Fruit fly (Drosophila melanogaster) whole organism, embryonic: ENCODE results near the gene ND-13A.
A peak's percentile ranks its signal among the peaks of the same experiment; 100 is the strongest.

Experiments
- BEAF-32 ChIP-seq: fragments of 200-800 bp; sonication (Bioruptor generic); optimal IDR thresholded peaks from 3 replicates; lab custom pipeline; 2017; ENCODE audit warnings: missing biosample characterization, missing genetic modification characterization, mild to moderate bottlenecking, moderate library complexity, missing genetic modification reagents
- CG11085 ChIP-seq: fragments of 200-800 bp; sonication (Bioruptor generic); IDR thresholded peaks from 2 replicates; pipeline ENCODE4 v1.3.6; 2022; ENCODE audit warnings: missing biosample characterization, missing genetic modification characterization
- CG12236 ChIP-seq: fragments of 200-800 bp; sonication (Bioruptor generic); optimal IDR thresholded peaks from 2 replicates; lab custom pipeline; 2016; ENCODE audit warnings: missing biosample characterization, missing genetic modification characterization
- CG12659 ChIP-seq: fragments of 200-800 bp; sonication (Bioruptor generic); optimal IDR thresholded peaks from 3 replicates; lab custom pipeline; 2017; ENCODE audit warnings: mild to moderate bottlenecking, missing biosample characterization, missing genetic modification reagents, missing genetic modification characterization
- CG15514 ChIP-seq: fragments of 200-800 bp; sonication (Bioruptor generic); optimal IDR thresholded peaks from 3 replicates; lab custom pipeline; 2017; ENCODE audit warnings: missing biosample characterization, missing genetic modification characterization, mild to moderate bottlenecking, moderate library complexity, missing genetic modification reagents
- CG15696 ChIP-seq: fragments of 200-800 bp; sonication (Bioruptor generic); optimal IDR thresholded peaks from 2 replicates; lab custom pipeline; 2019; ENCODE audit warnings: missing biosample characterization, mild to moderate bottlenecking, missing genetic modification characterization, moderate library complexity
- CG16779 ChIP-seq: fragments of 200-800 bp; sonication (Bioruptor generic); IDR thresholded peaks from 2 replicates; pipeline ENCODE4 v1.3.6; 2022; ENCODE audit warnings: missing biosample characterization, missing genetic modification characterization
- CG17328 ChIP-seq: fragments of 200-800 bp; sonication (Bioruptor generic); IDR thresholded peaks from 2 replicates; pipeline ENCODE4 v1.3.6; 2022; ENCODE audit warnings: missing biosample characterization, missing genetic modification characterization
- CG17568 ChIP-seq: fragments of 200-800 bp; sonication (Bioruptor generic); optimal IDR thresholded peaks from 2 replicates; lab custom pipeline; 2018; ENCODE audit warnings: missing biosample characterization, mild to moderate bottlenecking, missing genetic modification characterization, moderate library complexity
- CG18476 ChIP-seq: fragments of 200-800 bp; sonication (Bioruptor generic); optimal IDR thresholded peaks from 2 replicates; lab custom pipeline; 2016; ENCODE audit warnings: missing biosample characterization, mild to moderate bottlenecking, missing genetic modification characterization
- CG2129 ChIP-seq: fragments of 200-800 bp; sonication (Bioruptor generic); IDR thresholded peaks from 2 replicates; pipeline ENCODE4 v1.3.6; 2022; ENCODE audit warnings: missing biosample characterization, missing genetic modification characterization; ENCODE audit not compliant: partially characterized antibody
- CG2712 ChIP-seq: fragments of 200-800 bp; optimal IDR thresholded peaks from 3 replicates; lab custom pipeline; 2019; ENCODE audit warnings: missing biosample characterization, mild to moderate bottlenecking, missing genetic modification characterization, moderate library complexity
- CG3838 ChIP-seq: fragments of 200-800 bp; sonication (Bioruptor generic); optimal IDR thresholded peaks from 3 replicates; lab custom pipeline; 2016; ENCODE audit warnings: missing biosample characterization, missing genetic modification characterization
- CG5180 ChIP-seq: fragments of 200-800 bp; sonication (Bioruptor generic); optimal IDR thresholded peaks from 3 replicates; lab custom pipeline; 2017; ENCODE audit warnings: missing biosample characterization, missing genetic modification characterization, mild to moderate bottlenecking, moderate library complexity, missing genetic modification reagents
- CG6254 ChIP-seq: fragments of 200-800 bp; sonication (Bioruptor generic); optimal IDR thresholded peaks from 3 replicates; lab custom pipeline; 2017; ENCODE audit warnings: mild to moderate bottlenecking, missing biosample characterization, missing genetic modification reagents, missing genetic modification characterization
- CG6272 ChIP-seq: fragments of 200-800 bp; sonication (Bioruptor generic); IDR thresholded peaks from 2 replicates; pipeline ENCODE4 v1.3.6; 2022; ENCODE audit warnings: missing biosample characterization, missing genetic modification characterization
- CG9797 ChIP-seq: fragments of 200-800 bp; sonication (Bioruptor generic); optimal IDR thresholded peaks from 3 replicates; lab custom pipeline; 2018; ENCODE audit warnings: missing biosample characterization, mild to moderate bottlenecking, missing genetic modification characterization
- CG9876 ChIP-seq: fragments of 200-800 bp; sonication (Bioruptor generic); optimal IDR thresholded peaks from 2 replicates; lab custom pipeline; 2016; ENCODE audit warnings: missing biosample characterization, missing genetic modification characterization
- Dad ChIP-seq: fragments of 200-800 bp; sonication (Bioruptor generic); optimal IDR thresholded peaks from 3 replicates; lab custom pipeline; 2016; ENCODE audit warnings: missing biosample characterization, missing genetic modification characterization
- Dll ChIP-seq: fragments of 200-800 bp; sonication (Bioruptor generic); IDR thresholded peaks from 4 replicates; pipeline ENCODE4 v1.3.6; 2022; ENCODE audit warnings: missing biosample characterization, missing genetic modification characterization; ENCODE audit not compliant: partially characterized antibody
- Doc3 ChIP-seq: fragments of 200-800 bp; sonication (Bioruptor generic); IDR thresholded peaks from 3 replicates; pipeline ENCODE4 v1.3.6; 2022; ENCODE audit warnings: missing biosample characterization, missing genetic modification characterization; ENCODE audit not compliant: partially characterized antibody
- E2f2 ChIP-seq: fragments of 200-800 bp; sonication (Bioruptor generic); IDR thresholded peaks from 2 replicates; pipeline ENCODE4 v1.3.6; 2022; ENCODE audit warnings: missing biosample characterization, missing genetic modification characterization
- Ets65A ChIP-seq: fragments of 200-800 bp; sonication (Bioruptor generic); peaks from one replicate; lab custom pipeline; 2016; ENCODE audit warnings: missing biosample characterization, missing genetic modification characterization
- Ets97D ChIP-seq: fragments of 200-800 bp; sonication (Bioruptor generic); optimal IDR thresholded peaks from 3 replicates; lab custom pipeline; 2016; ENCODE audit warnings: missing biosample characterization, missing genetic modification characterization
- HLH4C ChIP-seq: fragments of 200-800 bp; sonication (Bioruptor generic); IDR thresholded peaks from 3 replicates; pipeline ENCODE4 v1.3.6; 2022; ENCODE audit warnings: missing biosample characterization, missing genetic modification characterization; ENCODE audit not compliant: partially characterized antibody
- HLHmδ ChIP-seq: fragments of 200-800 bp; sonication (Bioruptor generic); optimal IDR thresholded peaks from 2 replicates; lab custom pipeline; 2018; ENCODE audit warnings: missing biosample characterization, mild to moderate bottlenecking, missing genetic modification characterization, moderate library complexity
- Kr ChIP-seq: fragments of 200-800 bp; sonication (Bioruptor generic); optimal IDR thresholded peaks from 2 replicates; lab custom pipeline; 2017; ENCODE audit warnings: missing biosample characterization, mild to moderate bottlenecking, missing genetic modification characterization
- MESR4 ChIP-seq: fragments of 200-800 bp; sonication (Bioruptor generic); optimal IDR thresholded peaks from 2 replicates; lab custom pipeline; 2018; ENCODE audit warnings: missing biosample characterization, mild to moderate bottlenecking, missing genetic modification characterization, moderate library complexity
- Myb ChIP-seq: fragments of 200-800 bp; sonication (Bioruptor generic); optimal IDR thresholded peaks from 2 replicates; lab custom pipeline; 2016; ENCODE audit warnings: missing biosample characterization, missing genetic modification characterization
- PHDP ChIP-seq: fragments of 200-800 bp; sonication (Bioruptor generic); optimal IDR thresholded peaks from 3 replicates; lab custom pipeline; 2018; ENCODE audit warnings: missing biosample characterization, mild to moderate bottlenecking, missing genetic modification characterization, moderate library complexity
- Rfx ChIP-seq: fragments of 200-800 bp; sonication (Bioruptor generic); IDR thresholded peaks from 2 replicates; pipeline ENCODE4 v1.3.6; 2022; ENCODE audit warnings: missing biosample characterization, missing genetic modification characterization
- YL-1 ChIP-seq: fragments of 200-800 bp; sonication (Bioruptor generic); optimal IDR thresholded peaks from 3 replicates; lab custom pipeline; 2017; ENCODE audit warnings: missing biosample characterization, mild to moderate bottlenecking, missing genetic modification characterization
- ab ChIP-seq: fragments of 200-800 bp; sonication (Bioruptor generic); optimal IDR thresholded peaks from 2 replicates; lab custom pipeline; 2016; ENCODE audit warnings: missing biosample characterization, missing genetic modification characterization
- al ChIP-seq: fragments of 200-800 bp; sonication (Bioruptor generic); IDR thresholded peaks from 2 replicates; pipeline ENCODE4 v1.3.6; 2022; ENCODE audit warnings: missing biosample characterization, missing genetic modification characterization
- chinmo ChIP-seq: fragments of 200-800 bp; sonication (Bioruptor generic); IDR thresholded peaks from 4 replicates; pipeline ENCODE4 v1.3.6; 2022; ENCODE audit warnings: missing biosample characterization, missing genetic modification characterization; ENCODE audit not compliant: partially characterized antibody
- chn ChIP-seq: fragments of 200-800 bp; sonication (Bioruptor generic); optimal IDR thresholded peaks from 2 replicates; lab custom pipeline; 2016; ENCODE audit warnings: missing biosample characterization, missing genetic modification characterization
- ci ChIP-seq: fragments of 200-800 bp; sonication (Bioruptor generic); IDR thresholded peaks from 3 replicates; pipeline ENCODE4 v1.3.6; 2022; ENCODE audit warnings: missing biosample characterization, missing genetic modification characterization
- crol ChIP-seq: fragments of 200-800 bp; sonication (Bioruptor generic); IDR thresholded peaks from 2 replicates; pipeline ENCODE4 v1.3.6; 2022; ENCODE audit warnings: missing biosample characterization, missing genetic modification characterization
- da ChIP-seq: fragments of 200-800 bp; sonication (Bioruptor generic); optimal IDR thresholded peaks from 2 replicates; lab custom pipeline; 2016; ENCODE audit warnings: missing biosample characterization, missing genetic modification characterization
- dimm ChIP-seq: fragments of 200-800 bp; sonication (Bioruptor generic); IDR thresholded peaks from 2 replicates; pipeline ENCODE4 v1.3.6; 2022; ENCODE audit warnings: missing biosample characterization, missing genetic modification characterization
- ewg ChIP-seq: fragments of 200-800 bp; sonication (Bioruptor generic); optimal IDR thresholded peaks from 3 replicates; lab custom pipeline; 2017; ENCODE audit warnings: mild to moderate bottlenecking, missing biosample characterization, missing genetic modification reagents, missing genetic modification characterization
- kay ChIP-seq: fragments of 200-800 bp; sonication (Bioruptor generic); optimal IDR thresholded peaks from 2 replicates; lab custom pipeline; 2016; ENCODE audit warnings: missing biosample characterization, missing genetic modification characterization
- knrl ChIP-seq: fragments of 200-800 bp; sonication (Bioruptor generic); IDR thresholded peaks from 3 replicates; pipeline ENCODE4 v1.3.6; 2022; ENCODE audit warnings: missing biosample characterization, missing genetic modification characterization; ENCODE audit not compliant: partially characterized antibody
- lmd ChIP-seq: fragments of 200-800 bp; sonication (Bioruptor generic); IDR thresholded peaks from 2 replicates; pipeline ENCODE4 v1.3.6; 2022; ENCODE audit warnings: missing biosample characterization, missing genetic modification characterization
- nmo ChIP-seq: fragments of 200-800 bp; sonication (Bioruptor generic); optimal IDR thresholded peaks from 2 replicates; lab custom pipeline; 2018; ENCODE audit warnings: missing biosample characterization, mild to moderate bottlenecking, missing genetic modification characterization, moderate library complexity
- pan ChIP-seq, 4 experiments: fragments of >200 bp in 3 of 4; fragments of 200-800 bp in 1 of 4; sonication (Bioruptor generic) in 1 of 4; optimal IDR thresholded peaks in 3 of 4; IDR thresholded peaks in 1 of 4; 2 replicates each; pipeline versions ENCODE4 v1.3.6 to Lab custom; 2017 to 2022; ENCODE audit warnings: missing biosample characterization in 2 of 4, missing genetic modification characterization in 2 of 4, mixed read lengths in 1 of 4
- sima ChIP-seq: fragments of 200-800 bp; sonication (Bioruptor generic); optimal IDR thresholded peaks from 2 replicates; lab custom pipeline; 2016; ENCODE audit warnings: missing biosample characterization, missing genetic modification characterization
- trem ChIP-seq: fragments of 200-800 bp; optimal IDR thresholded peaks from 3 replicates; lab custom pipeline; 2019; ENCODE audit warnings: missing biosample characterization, mild to moderate bottlenecking, missing genetic modification characterization, moderate library complexity
- unc-4 ChIP-seq: fragments of 200-800 bp; sonication (Bioruptor generic); IDR thresholded peaks from 2 replicates; pipeline ENCODE4 v1.3.6; 2022; ENCODE audit warnings: missing biosample characterization, missing genetic modification characterization; ENCODE audit not compliant: partially characterized antibody
- vvl ChIP-seq: fragments of 200-800 bp; sonication (Bioruptor generic); IDR thresholded peaks from 2 replicates; pipeline ENCODE4 v1.3.6; 2022; ENCODE audit warnings: missing biosample characterization, missing genetic modification characterization

Gene ND-13A

dm6 chr2L:5096222-5096621 lies 3.9 kb downstream of the ND-13A start, which contains the start of gene CG4230 (continued):
- TF ChIP-seq CG17328 (GFP tag; lab: Robert Waterston, UW) (0 out of 2 replicates have a peak, but pooled peaks have one; percentile 7), CG5180 (GFP tag; lab: Kevin White, UChicago) (no peak), nmo (GFP tag; lab: Kevin White, UChicago) (peak; percentile 1), HLH4C (GFP tag; lab: Robert Waterston, UW) (peak; percentile 69; the same call in 2 of the 3 replicates), CG18476 (GFP tag; lab: Kevin White, UChicago) (no peak), CG9797 (peak; percentile 7), CG9876 (GFP tag; lab: Kevin White, UChicago) (no peak), sima (no peak), Dll (peak; percentile 84), Ets65A (GFP tag; lab: Kevin White, UChicago) (no peak), da (no peak), CG2129 (GFP tag; lab: Robert Waterston, UW) (peak; percentile 70), ewg (GFP tag; lab: Kevin White, UChicago) (no peak), CG6272 (GFP tag; lab: Robert Waterston, UW) (no peak), lmd (GFP tag; lab: Robert Waterston, UW) (no peak), crol (GFP tag; lab: Robert Waterston, UW) (no peak), al (GFP tag; lab: Robert Waterston, UW) (no peak), CG15696 (tag; lab: Kevin White, UChicago) (no peak), Myb (GFP tag; lab: Kevin White, UChicago) (peak; percentile 91), CG16779 (GFP tag; lab: Robert Waterston, UW) (no peak), chn (no peak), CG3838 (GFP tag; lab: Kevin White, UChicago) (no peak), knrl (GFP tag; lab: Robert Waterston, UW) (peak; percentile 76), ci (GFP tag; lab: Robert Waterston, UW) (peak; percentile 45; the same call in 1 of the 3 replicates), CG12236 (no peak), Kr (GFP tag; lab: Kevin White, UChicago) (no peak), E2f2 (GFP tag; lab: Robert Waterston, UW) (peak; percentile 36; the same call in 1 of the 2 replicates), ab (GFP tag; lab: Kevin White, UChicago) (no peak), Dad (GFP tag; lab: Kevin White, UChicago) (no peak), unc-4 (GFP tag; lab: Robert Waterston, UW) (peak; percentile 90), HLHmδ (GFP tag; lab: Kevin White, UChicago) (no peak), BEAF-32 (GFP tag; lab: Kevin White, UChicago) (peak; percentile 83), YL-1 (peak; percentile 40), CG6254 (peak; percentile 84), Rfx (GFP tag; lab: Robert Waterston, UW) (no peak), MESR4 (GFP tag; lab: Kevin White, UChicago) (peak; percentile 56), dimm (no peak), CG15514 (GFP tag; lab: Kevin White, UChicago) (peak; percentile 47), chinmo (GFP tag; lab: Robert Waterston, UW) (0 out of 4 replicates have a peak, but pooled peaks have one; percentile 14), kay (no peak), CG12659 (GFP tag; lab: Kevin White, UChicago) (peak; percentile 26), Doc3 (GFP tag; lab: Robert Waterston, UW) (peak; percentile 83), Ets97D (GFP tag; lab: Kevin White, UChicago) (peak; percentile 6), pan (optimal IDR thresholded peaks at IDR 0.05; lab: Kevin White, UChicago) (no peak), pan (GFP tag; optimal IDR thresholded peaks at IDR 0.05 in 1 of 2, IDR thresholded peaks at IDR 0.05 in 1 of 2) (no peak), CG11085 (GFP tag; lab: Robert Waterston, UW) (no peak), PHDP (tag; lab: Kevin White, UChicago) (peak; percentile 0), CG17568 (GFP tag; lab: Kevin White, UChicago) (peak; percentile 36), CG2712 (peak; percentile 30), vvl (GFP tag; lab: Robert Waterston, UW) (no peak), trem (tag; lab: Kevin White, UChicago) (peak; percentile 65)
